Worm (Caenorhabditis elegans): ENCODE measurements around the gene dpy-28.

dpy-28 gene

ce11 chrIII:10810837-10811814 is 48.2 kb downstream of the dpy-28 start (continued):
- TF ChIP-seq let-526 (GFP tag; IDR thresholded peaks at IDR 0.05) (no peak), lin-54 (GFP tag; optimal IDR thresholded peaks at IDR 0.05) (peak; percentile 56), sea-2 (GFP tag; IDR thresholded peaks at IDR 0.05) (no peak), lin-35 (GFP tag; optimal IDR thresholded peaks at IDR 0.05) (peak in 1 of 3 experiments; percentile 3), ztf-25 (GFP tag; IDR thresholded peaks at IDR 0.05) (peak; percentile 87; the same call in 1 of the 2 replicates), F22D6.2 (tag; optimal IDR thresholded peaks at IDR 0.05) (no peak), ets-4 (GFP tag; optimal IDR thresholded peaks at IDR 0.05) (no peak), B0035.1 (tag; optimal IDR thresholded peaks at IDR 0.05) (no peak), F23B12.7 (tag; optimal IDR thresholded peaks at IDR 0.05; ENCODE audit: insufficient read depth) (no peak), Y53F4B.3 (GFP tag; IDR thresholded peaks at IDR 0.05) (peak; percentile 86), atf-7 (tag; optimal IDR thresholded peaks at IDR 0.05) (no peak), hlh-12 (tag; optimal IDR thresholded peaks at IDR 0.05) (no peak), athp-1 (tag; optimal IDR thresholded peaks at IDR 0.05) (peak; percentile 36), ceh-91 (GFP tag; IDR thresholded peaks at IDR 0.05) (0 out of 2 replicates have a peak, but pooled peaks have one; percentile 60), attf-5 (GFP tag; optimal IDR thresholded peaks at IDR 0.05) (no peak), aptf-3 (GFP tag; IDR thresholded peaks at IDR 0.05) (peak; percentile 80; the same call in 1 of the 2 replicates), Y56A3A.18 (GFP tag; IDR thresholded peaks at IDR 0.05) (peak; percentile 72; the same call in 1 of the 2 replicates), D2030.7 (GFP tag; IDR thresholded peaks at IDR 0.05) (peak; percentile 93), hmg-20 (GFP tag; IDR thresholded peaks at IDR 0.05) (no peak), xnd-1 (tag; optimal IDR thresholded peaks at IDR 0.05) (peak; percentile 0), C06A6.2 (GFP tag; conservative IDR thresholded peaks at IDR 0.05) (no peak), F39B2.1 (GFP tag; IDR thresholded peaks at IDR 0.05) (peak; percentile 70; the same call in 1 of the 2 replicates), nfya-1 (tag; optimal IDR thresholded peaks at IDR 0.05; ENCODE audit: borderline replicate concordance, insufficient read depth) (no peak), ZK185.1 (tag; optimal IDR thresholded peaks at IDR 0.05; ENCODE audit: poor library complexity, severe bottlenecking) (no peak), ama-1 (optimal IDR thresholded peaks at IDR 0.05) (no peak), ama-1 (GFP tag; optimal IDR thresholded peaks at IDR 0.05) (peak in 1 of 2 experiments; percentile 78), sptf-2 (GFP tag; optimal IDR thresholded peaks at IDR 0.05) (no peak), egl-44 (GFP tag; IDR thresholded peaks at IDR 0.05) (peak; percentile 69), zfh-2 (GFP tag; conservative IDR thresholded peaks at IDR 0.05) (no peak), lir-1 (GFP tag; conservative IDR thresholded peaks at IDR 0.05) (peak; percentile 19; the same call in 1 of the 2 replicates), mcd-1 (GFP tag; IDR thresholded peaks at IDR 0.05) (peak; percentile 55), tbp1 (GFP tag; optimal IDR thresholded peaks at IDR 0.05) (peak; percentile 42), cebp-2 (GFP tag; IDR thresholded peaks at IDR 0.05) (0 out of 2 replicates have a peak, but pooled peaks have one; percentile 58), akir-1 (GFP tag; optimal IDR thresholded peaks at IDR 0.05) (no peak), pbrm-1 (GFP tag; IDR thresholded peaks at IDR 0.05) (peak; percentile 67; the same call in 1 of the 2 replicates), zim-3 (tag; optimal IDR thresholded peaks at IDR 0.05) (no peak), lsl-1 (GFP tag; optimal IDR thresholded peaks at IDR 0.05) (peak; percentile 82), B0336.3 (GFP tag; IDR thresholded peaks at IDR 0.05) (peak; percentile 10), K11D2.4 (GFP tag; IDR thresholded peaks at IDR 0.05) (peak; percentile 44; the same call in 1 of the 2 replicates), B0261.1 (tag; optimal IDR thresholded peaks at IDR 0.05) (no peak), attf-6 (GFP tag; IDR thresholded peaks at IDR 0.05) (peak; percentile 91), cebp-1 (GFP tag; IDR thresholded peaks at IDR 0.05) (no peak), cebp-1 (tag; optimal IDR thresholded peaks at IDR 0.05) (peak; percentile 15), C17E4.6 (GFP tag; IDR thresholded peaks at IDR 0.05) (peak; percentile 92), unc-62 (GFP tag; optimal IDR thresholded peaks at IDR 0.05) (no peak), F52B5.7 (tag; optimal IDR thresholded peaks at IDR 0.05) (peak; percentile 28)
